Worm (Caenorhabditis elegans) whole organism, L4 larva: Measurements from ENCODE around the gene che-10.

ENCODE experiments used
- D1046.2 ChIP-seq: fragments of 200-800 bp; sonication (Bioruptor generic); IDR thresholded peaks from 2 replicates; pipeline ENCODE4 v1.3.6; 2022; ENCODE audit warnings: missing genetic modification characterization, missing compliant biosample characterization
- F49E8.2 ChIP-seq: sonication (generic microtip); optimal IDR thresholded peaks from 2 replicates; lab custom pipeline; 2016; ENCODE audit warnings: missing compliant biosample characterization, mild to moderate bottlenecking, missing genetic modification characterization, borderline replicate concordance
- T20F7.1 ChIP-seq: fragments of 200-800 bp; sonication (Bioruptor generic); optimal IDR thresholded peaks from 2 replicates; lab custom pipeline; 2018; ENCODE audit warnings: mild to moderate bottlenecking, missing genetic modification characterization, missing compliant biosample characterization
- T26A8.4 ChIP-seq: fragments of 200-800 bp; sonication (Bioruptor generic); IDR thresholded peaks from 2 replicates; pipeline ENCODE4 v1.3.6; 2022; ENCODE audit warnings: missing genetic modification characterization, missing compliant biosample characterization
- Y105C5A.15 ChIP-seq: fragments of 200-800 bp; sonication (Bioruptor generic); IDR thresholded peaks from 2 replicates; pipeline ENCODE4 v1.3.6; 2022; ENCODE audit warnings: missing genetic modification characterization, missing compliant biosample characterization
- aha-1 ChIP-seq: fragments of 150-350 bp; peaks from one replicate; lab custom pipeline; 2014; ENCODE audit warnings: missing biosample characterization, missing genetic modification characterization
- aly-2 ChIP-seq: sonication (generic microtip); optimal IDR thresholded peaks from 2 replicates; lab custom pipeline; 2018; ENCODE audit warnings: missing biosample characterization, missing genetic modification characterization
- ama-1 ChIP-seq: fragments of 150-350 bp; optimal IDR thresholded peaks from 2 replicates; lab custom pipeline; 2014; ENCODE audit warnings: inconsistent platforms, mixed read lengths
- arid-1 ChIP-seq: fragments of 200-800 bp; sonication (Bioruptor generic); conservative IDR thresholded peaks from 2 replicates; pipeline ENCODE4 v1.3.6; 2022; ENCODE audit warnings: missing genetic modification reagents, missing genetic modification characterization, missing compliant biosample characterization
- attf-4 ChIP-seq: sonication (generic microtip); optimal IDR thresholded peaks from 3 replicates; lab custom pipeline; 2017; ENCODE audit warnings: missing biosample characterization, missing genetic modification characterization
- ceh-20 ChIP-seq: fragments of 200-800 bp; sonication (Bioruptor generic); IDR thresholded peaks from 2 replicates; pipeline ENCODE4 v1.3.6; 2022; ENCODE audit warnings: missing genetic modification reagents, missing genetic modification characterization, missing compliant biosample characterization
- ceh-32 ChIP-seq: sonication (generic microtip); optimal IDR thresholded peaks from 2 replicates; lab custom pipeline; 2016; ENCODE audit warnings: mild to moderate bottlenecking, missing genetic modification characterization, missing compliant biosample characterization; ENCODE audit not compliant: poor library complexity
- daf-12 ChIP-seq: fragments of 150-350 bp; optimal IDR thresholded peaks from 2 replicates; lab custom pipeline; 2014; ENCODE audit warnings: missing biosample characterization, missing genetic modification reagents, missing genetic modification characterization
- daf-16 ChIP-seq, 3 experiments: sonication (generic microtip); optimal IDR thresholded peaks; 2 replicates each; lab custom pipeline; 2016 to 2017; ENCODE audit warnings: missing genetic modification characterization in 3 of 3, missing genetic modification reagents in 3 of 3, mild to moderate bottlenecking in 2 of 3, missing compliant biosample characterization in 2 of 3, missing biosample characterization in 1 of 3, moderate library complexity in 1 of 3
- dmd-6 ChIP-seq: fragments of 200-800 bp; sonication (Bioruptor generic); IDR thresholded peaks from 2 replicates; pipeline ENCODE4 v1.3.6; 2022; ENCODE audit warnings: missing genetic modification reagents, missing genetic modification characterization, missing compliant biosample characterization
- hlh-11 ChIP-seq: fragments of 200-800 bp; sonication (Bioruptor generic); optimal IDR thresholded peaks from 2 replicates; lab custom pipeline; 2018; ENCODE audit warnings: mild to moderate bottlenecking, missing genetic modification characterization, missing compliant biosample characterization
- hlh-30 ChIP-seq: sonication (generic microtip); optimal IDR thresholded peaks from 2 replicates; lab custom pipeline; 2017; ENCODE audit warnings: antibody characterized with exemption, mild to moderate bottlenecking, missing genetic modification characterization, missing compliant biosample characterization; ENCODE audit not compliant: insufficient read depth
- lin-1 ChIP-seq: fragments of 200-800 bp; sonication (Bioruptor generic); IDR thresholded peaks from 2 replicates; pipeline ENCODE4 v1.3.6; 2022; ENCODE audit warnings: missing genetic modification reagents, missing genetic modification characterization, missing compliant biosample characterization
- lin-29 ChIP-seq: fragments of 200-800 bp; sonication (Bioruptor generic); IDR thresholded peaks from 2 replicates; pipeline ENCODE4 v1.3.6; 2022; ENCODE audit warnings: missing genetic modification reagents, missing genetic modification characterization, missing compliant biosample characterization
- lin-38 ChIP-seq: fragments of 200-800 bp; sonication (Bioruptor generic); IDR thresholded peaks from 2 replicates; pipeline ENCODE4 v1.3.6; 2022; ENCODE audit warnings: missing genetic modification reagents, missing genetic modification characterization, missing compliant biosample characterization
- lin-39 ChIP-seq: fragments of 150-350 bp; optimal IDR thresholded peaks from 2 replicates; lab custom pipeline; 2014; ENCODE audit warnings: missing biosample characterization, missing genetic modification reagents, missing genetic modification characterization
- mep-1 ChIP-seq: fragments of 150-350 bp; sonication (generic microtip); optimal IDR thresholded peaks from 3 replicates; lab custom pipeline; 2014; ENCODE audit warnings: missing biosample characterization, missing genetic modification characterization
- nhr-10 ChIP-seq: fragments of 150-350 bp; optimal IDR thresholded peaks from 2 replicates; lab custom pipeline; 2014; ENCODE audit warnings: missing biosample characterization, missing genetic modification characterization
- nhr-11 ChIP-seq: fragments of 150-350 bp; optimal IDR thresholded peaks from 2 replicates; lab custom pipeline; 2014; ENCODE audit warnings: missing biosample characterization, missing genetic modification characterization
- nhr-111 ChIP-seq: fragments of 200-800 bp; sonication (Bioruptor generic); optimal IDR thresholded peaks from 2 replicates; lab custom pipeline; 2018; ENCODE audit warnings: mild to moderate bottlenecking, missing genetic modification characterization, missing compliant biosample characterization
- nhr-25 ChIP-seq: sonication (generic microtip); optimal IDR thresholded peaks from 2 replicates; lab custom pipeline; 2017; ENCODE audit warnings: missing genetic modification characterization, mild to moderate bottlenecking, missing compliant biosample characterization, antibody characterized with exemption, moderate library complexity, borderline replicate concordance; ENCODE audit not compliant: insufficient read depth
- nhr-28 ChIP-seq: fragments of 150-350 bp; optimal IDR thresholded peaks from 2 replicates; lab custom pipeline; 2014; ENCODE audit warnings: missing biosample characterization, missing genetic modification characterization
- pha-4 ChIP-seq, 2 experiments: fragments of 150-350 bp in 1 of 2; fragments of 200-800 bp in 1 of 2; sonication (Bioruptor generic) in 1 of 2; IDR thresholded peaks in 1 of 2; optimal IDR thresholded peaks in 1 of 2; 2 replicates each; pipeline versions ENCODE4 v1.3.6 to Lab custom; 2014 to 2022; ENCODE audit warnings: missing genetic modification characterization in 2 of 2, missing genetic modification reagents in 2 of 2, missing biosample characterization in 1 of 2, missing compliant biosample characterization in 1 of 2
- php-3 ChIP-seq: fragments of 200-800 bp; sonication (Bioruptor generic); IDR thresholded peaks from 2 replicates; pipeline ENCODE4 v1.3.6; 2022; ENCODE audit warnings: missing genetic modification reagents, missing genetic modification characterization, missing compliant biosample characterization
- pqm-1 ChIP-seq: sonication (generic microtip); optimal IDR thresholded peaks from 2 replicates; lab custom pipeline; 2017; ENCODE audit warnings: missing biosample characterization, missing genetic modification characterization
- sdz-12 ChIP-seq: fragments of 200-800 bp; sonication (Bioruptor generic); optimal IDR thresholded peaks from 2 replicates; lab custom pipeline; 2018; ENCODE audit warnings: mild to moderate bottlenecking, missing genetic modification characterization, missing compliant biosample characterization
- snpc-1.2 ChIP-seq: fragments of 200-800 bp; sonication (Bioruptor generic); IDR thresholded peaks from 2 replicates; pipeline ENCODE4 v1.3.6; 2022; ENCODE audit warnings: missing genetic modification reagents, missing genetic modification characterization, missing compliant biosample characterization
- tra-1 ChIP-seq: fragments of 200-800 bp; sonication (Bioruptor generic); IDR thresholded peaks from 2 replicates; pipeline ENCODE4 v1.3.6; 2022; ENCODE audit warnings: missing genetic modification reagents, missing genetic modification characterization, missing compliant biosample characterization
- unc-39 ChIP-seq: sonication (generic microtip); optimal IDR thresholded peaks from 2 replicates; lab custom pipeline; 2017; ENCODE audit warnings: missing biosample characterization, missing genetic modification characterization
- unc-62 ChIP-seq, 3 experiments: fragments of 150-350 bp in 1 of 3; sonication (generic microtip); optimal IDR thresholded peaks in 2 of 3; peaks in 1 of 3; 1 replicate in 1 of 3; 2 replicates in 2 of 3; lab custom pipeline; 2014 to 2017; ENCODE audit warnings: missing biosample characterization in 3 of 3, missing genetic modification characterization in 3 of 3, missing genetic modification reagents in 3 of 3, missing genotype in 1 of 3

Gene che-10

DNA sequence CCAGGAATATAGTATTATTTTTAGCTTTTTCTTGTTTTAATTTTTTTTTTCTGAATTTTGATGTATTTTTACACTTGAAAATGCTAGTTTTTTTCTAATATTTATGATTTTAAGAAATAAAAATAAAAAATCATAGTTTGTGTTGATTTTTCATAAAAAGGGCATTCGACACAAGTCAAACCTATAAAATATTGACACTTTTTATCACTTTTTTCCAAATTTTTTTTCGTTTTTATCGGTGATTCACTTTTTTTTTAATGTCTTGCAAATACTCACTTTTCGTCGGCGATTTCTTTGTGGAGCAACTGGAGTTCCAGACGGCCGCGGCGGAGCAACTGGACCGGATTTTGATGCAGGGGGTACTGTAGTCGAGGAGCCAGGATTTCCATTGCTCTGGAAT lies 40.7 kb downstream of the che-10 start:
- TF ChIP-seq ceh-20 (GFP tag; lab: Robert Waterston, UW) (no peak), daf-16 (GFP tag; optimal IDR thresholded peaks at IDR 0.05; lab: Kevin White, UChicago) (no peak), daf-16 (tag; optimal IDR thresholded peaks at IDR 0.05; lab: Kevin White, UChicago) (peak; percentile 24), nhr-28 (tag; lab: Kevin White, UChicago) (peak; percentile 57), dmd-6 (GFP tag; lab: Robert Waterston, UW) (peak; percentile 26; the same call in 1 of the 2 replicates), F49E8.2 (tag; lab: Kevin White, UChicago) (no peak), tra-1 (no peak), php-3 (GFP tag; lab: Robert Waterston, UW) (peak; percentile 70), ama-1 (lab: Kevin White, UChicago) (no peak), pqm-1 (peak; percentile 18), hlh-11 (tag; lab: Kevin White, UChicago) (peak; percentile 3)

DNA sequence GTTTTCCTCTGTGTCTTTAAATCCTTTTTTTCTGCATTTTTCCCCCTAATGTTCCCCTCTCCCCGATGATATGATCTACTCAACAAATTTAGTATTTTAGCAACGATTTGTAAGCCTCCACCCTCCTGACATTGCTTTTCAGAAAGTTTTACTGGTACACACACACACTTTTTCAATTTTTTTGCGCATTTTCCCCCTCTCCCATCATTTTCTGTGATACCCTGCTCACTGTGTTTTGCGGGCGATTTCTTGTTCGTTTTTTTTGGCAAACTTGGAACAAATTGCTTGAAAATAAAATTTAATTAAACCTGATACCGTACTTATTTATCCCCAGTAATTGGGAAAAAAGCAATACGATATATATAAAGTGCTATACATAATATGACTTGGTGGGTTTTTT lies 47.5 kb downstream of the che-10 start:
- TF ChIP-seq lin-1 (GFP tag; lab: Robert Waterston, UW): no peak
- no peak for TF ChIP-seq lin-39
- no peak for TF ChIP-seq nhr-10 (tag; lab: Kevin White, UChicago)
- no peak for TF ChIP-seq arid-1 (GFP tag; lab: Robert Waterston, UW)
- no peak for TF ChIP-seq hlh-11 (tag; lab: Kevin White, UChicago)
- no peak for TF ChIP-seq mep-1 (tag; lab: Kevin White, UChicago)
- TF ChIP-seq ceh-20 (GFP tag; lab: Robert Waterston, UW): 0 out of 2 replicates have a peak, but pooled peaks have one; percentile 12
- TF ChIP-seq T26A8.4 (GFP tag; lab: Robert Waterston, UW): no peak
- no peak for TF ChIP-seq hlh-30
- no peak for TF ChIP-seq sdz-12 (GFP tag; lab: Kevin White, UChicago)
- no peak for TF ChIP-seq snpc-1.2 (GFP tag; lab: Robert Waterston, UW)
- peak; percentile 43; the same call in 1 of the 2 replicates for TF ChIP-seq pha-4 (GFP tag; IDR thresholded peaks at IDR 0.05; lab: Robert Waterston, UW)
- no peak for TF ChIP-seq pha-4 (tag; optimal IDR thresholded peaks at IDR 0.05; lab: Kevin White, UChicago)
- TF ChIP-seq lin-38: peak; percentile 12; the same call in 1 of the 2 replicates

DNA sequence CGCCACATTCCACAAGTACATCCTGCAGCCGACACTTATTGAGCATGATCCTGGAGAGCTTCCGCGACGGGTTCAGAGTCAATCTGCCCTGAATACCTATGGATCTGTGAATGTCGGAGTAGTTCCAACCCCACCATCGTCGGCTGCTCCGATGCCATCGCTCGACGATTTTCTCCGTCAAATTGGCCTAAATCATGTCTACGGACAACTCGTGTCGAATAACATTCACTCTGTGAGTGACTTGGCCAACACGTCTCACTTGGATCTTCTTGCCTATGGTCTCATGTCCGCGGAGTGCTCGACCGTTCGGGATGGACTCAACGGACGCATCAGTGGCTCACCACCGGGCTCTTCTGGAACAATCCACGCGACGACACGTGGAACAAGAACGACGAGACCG lies 48.1 kb downstream of the che-10 start:
- TF ChIP-seq nhr-11 (tag; lab: Kevin White, UChicago): no peak
- TF ChIP-seq unc-39: no peak
- no peak for TF ChIP-seq ama-1 (lab: Kevin White, UChicago)
- no peak for TF ChIP-seq ceh-32 (tag; lab: Kevin White, UChicago)
- no peak for TF ChIP-seq attf-4 (tag; lab: Kevin White, UChicago)
- peak; percentile 97 for TF ChIP-seq aha-1 (tag; lab: Kevin White, UChicago)
- TF ChIP-seq D1046.2: no peak

DNA sequence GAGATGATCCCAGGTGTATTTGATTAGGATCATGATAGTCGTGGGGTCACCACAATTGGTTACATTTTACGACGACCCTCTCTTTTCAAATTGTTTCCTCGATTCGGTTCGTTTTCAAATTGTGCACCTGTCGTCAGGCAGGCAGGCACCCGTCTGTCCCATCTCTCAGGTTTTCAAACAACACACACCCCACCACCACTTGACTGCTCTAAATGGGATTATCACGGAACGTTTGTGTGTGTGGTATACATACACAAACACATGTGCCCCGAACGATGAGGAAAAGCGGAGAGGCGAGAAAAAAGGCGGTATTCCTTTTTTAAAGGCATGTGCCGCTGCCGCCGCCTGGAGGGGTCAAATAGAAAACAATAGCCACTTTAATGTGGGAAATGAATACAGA lies 52.8 kb downstream of the che-10 start:
- TF ChIP-seq lin-29 (GFP tag; lab: Robert Waterston, UW): no peak
- TF ChIP-seq ceh-32 (tag; lab: Kevin White, UChicago): no peak
- TF ChIP-seq dmd-6 (GFP tag; lab: Robert Waterston, UW): no peak
- no peak for TF ChIP-seq attf-4 (tag; lab: Kevin White, UChicago)
- TF ChIP-seq daf-12: no peak
- no peak for TF ChIP-seq Y105C5A.15 (GFP tag; lab: Robert Waterston, UW)
- TF ChIP-seq nhr-111 (GFP tag; lab: Kevin White, UChicago): no peak
- no peak for TF ChIP-seq T20F7.1 (GFP tag; lab: Kevin White, UChicago)
- no peak for TF ChIP-seq aly-2 (tag; lab: Kevin White, UChicago)

DNA sequence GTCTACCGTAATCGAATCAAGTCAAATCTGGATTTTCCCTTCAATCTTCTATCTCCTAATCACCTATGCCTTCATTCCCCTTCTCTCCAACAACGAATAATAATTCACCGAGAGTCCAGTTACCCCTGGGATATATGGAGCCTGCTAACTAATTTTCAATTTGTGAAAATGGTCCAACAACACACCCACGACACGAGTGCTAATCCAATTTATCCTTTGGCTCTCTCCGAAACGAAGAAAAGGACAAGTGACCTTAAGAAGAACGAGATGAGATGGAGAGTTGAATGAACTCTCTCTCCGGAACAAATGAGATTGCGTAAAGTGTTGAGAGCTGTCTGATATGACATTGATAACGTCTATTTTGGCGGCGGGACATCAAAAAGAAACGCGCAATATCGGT lies 53.8 kb downstream of the che-10 start:
- TF ChIP-seq unc-62 (GFP tag; optimal IDR thresholded peaks at IDR 0.05 in 1 of 2; lab: Kevin White, UChicago) (peak in 1 of 2 experiments; percentile 9), unc-62 (tag; optimal IDR thresholded peaks at IDR 0.05; lab: Kevin White, UChicago) (no peak), nhr-25 (no peak)
